Worm (Caenorhabditis elegans): ENCODE results near the gene epac-1.

- TF ChIP-seq fkh-10 (GFP tag; optimal IDR thresholded peaks at IDR 0.05) (no peak), mab-9 (GFP tag; IDR thresholded peaks at IDR 0.05) (no peak), unc-130 (tag; optimal IDR thresholded peaks at IDR 0.05) (no peak), F16B12.6 (tag; optimal IDR thresholded peaks at IDR 0.05) (no peak), sup-37 (GFP tag; optimal IDR thresholded peaks at IDR 0.05) (no peak), snpc-4 (tag; optimal IDR thresholded peaks at IDR 0.05) (no peak), unc-62 (GFP tag; optimal IDR thresholded peaks at IDR 0.05) (no peak), lin-35 (GFP tag; optimal IDR thresholded peaks at IDR 0.05) (no peak)
These were observed 51.1 kb downstream of the epac-1 start for ce11 chrIII:10240073-10240472.

All from whole organism, L1 larva.